Fruit fly (Drosophila melanogaster) whole organism, wandering third instar larva: ENCODE results near the gene CG42460.

ENCODE experiments used
- Abd-B ChIP-seq: fragments of >200 bp; optimal IDR thresholded peaks from 2 replicates; lab custom pipeline; 2017; ENCODE audit warnings: missing biosample characterization, missing genetic modification characterization
- CG32264 ChIP-seq: fragments of 200-800 bp; sonication (Bioruptor generic); optimal IDR thresholded peaks from 2 replicates; lab custom pipeline; 2016; ENCODE audit warnings: missing biosample characterization, missing genetic modification characterization
- CG9705 ChIP-seq: fragments of 200-800 bp; sonication (Bioruptor generic); optimal IDR thresholded peaks from 2 replicates; lab custom pipeline; 2018; ENCODE audit warnings: missing biosample characterization, mild to moderate bottlenecking, missing genetic modification characterization
- CrebA ChIP-seq: fragments of 200-800 bp; sonication (Bioruptor generic); optimal IDR thresholded peaks from 2 replicates; lab custom pipeline; 2016; ENCODE audit warnings: missing biosample characterization, mild to moderate bottlenecking, missing genetic modification characterization, borderline replicate concordance
- Dfd ChIP-seq: fragments of >200 bp; optimal IDR thresholded peaks from 2 replicates; lab custom pipeline; 2017; ENCODE audit warnings: missing biosample characterization, missing genetic modification characterization
- Dif ChIP-seq: fragments of 200-275, 200-300 bp; sonication (Bioruptor generic); optimal IDR thresholded peaks from 2 replicates; lab custom pipeline; 2018; ENCODE audit warnings: missing biosample characterization, missing genetic modification characterization; ENCODE audit not compliant: partially characterized antibody
- GATAd ChIP-seq: sonication (Bioruptor generic); optimal IDR thresholded peaks from 2 replicates; lab custom pipeline; 2016; ENCODE audit warnings: missing biosample characterization, missing genetic modification characterization
- HLH106 ChIP-seq: fragments of 200-800 bp; optimal IDR thresholded peaks from 3 replicates; lab custom pipeline; 2019; ENCODE audit warnings: missing biosample characterization, mild to moderate bottlenecking, missing genetic modification characterization, moderate library complexity
- Hnf4 ChIP-seq: fragments of 200-800 bp; sonication (Bioruptor generic); optimal IDR thresholded peaks from 2 replicates; lab custom pipeline; 2016; ENCODE audit warnings: missing biosample characterization, mild to moderate bottlenecking, missing genetic modification characterization
- Hr78 ChIP-seq: fragments of >200 bp; optimal IDR thresholded peaks from 2 replicates; lab custom pipeline; 2017; ENCODE audit warnings: missing biosample characterization, missing genetic modification characterization
- Hr83 ChIP-seq: fragments of 200-300 bp; sonication (Bioruptor generic); optimal IDR thresholded peaks from 2 replicates; lab custom pipeline; 2016; ENCODE audit warnings: missing biosample characterization, mild to moderate bottlenecking, missing genetic modification characterization, moderate library complexity; ENCODE audit not compliant: poor library complexity, severe bottlenecking
- Jra ChIP-seq: sonication (Bioruptor generic); optimal IDR thresholded peaks from 2 replicates; lab custom pipeline; 2016; ENCODE audit warnings: missing biosample characterization, missing genetic modification characterization
- Mio ChIP-seq: sonication (Bioruptor generic); optimal IDR thresholded peaks from 2 replicates; lab custom pipeline; 2016; ENCODE audit warnings: missing biosample characterization, missing genetic modification characterization
- Myc ChIP-seq: fragments of >200 bp; optimal IDR thresholded peaks from 2 replicates; lab custom pipeline; 2017
- N ChIP-seq: fragments of >200 bp; optimal IDR thresholded peaks from 2 replicates; lab custom pipeline; 2018; ENCODE audit warnings: missing biosample characterization, missing external identifiers, missing genetic modification characterization
- OdsH ChIP-seq: fragments of 200-800 bp; sonication (Bioruptor generic); optimal IDR thresholded peaks from 2 replicates; lab custom pipeline; 2016; ENCODE audit warnings: missing biosample characterization, mild to moderate bottlenecking, missing genetic modification characterization
- Rel ChIP-seq, 2 experiments: fragments of 200-800 bp; sonication (Bioruptor generic) in 1 of 2; optimal IDR thresholded peaks; 2 replicates in 1 of 2; 3 replicates in 1 of 2; lab custom pipeline; 2016 to 2019; ENCODE audit warnings: mild to moderate bottlenecking in 2 of 2, missing biosample characterization in 2 of 2, missing genetic modification characterization in 2 of 2, moderate library complexity in 1 of 2
- Sp1 ChIP-seq: fragments of 200-800 bp; sonication (Bioruptor generic); optimal IDR thresholded peaks from 3 replicates; lab custom pipeline; 2019; ENCODE audit warnings: missing biosample characterization, mild to moderate bottlenecking, missing genetic modification characterization, moderate library complexity
- Vsx2 ChIP-seq: fragments of 200-300, 225-300 bp; sonication (Bioruptor generic); optimal IDR thresholded peaks from 2 replicates; lab custom pipeline; 2018; ENCODE audit warnings: missing biosample characterization, missing genetic modification characterization; ENCODE audit not compliant: partially characterized antibody
- br ChIP-seq: fragments of 200-800 bp; sonication (Bioruptor generic); optimal IDR thresholded peaks from 2 replicates; lab custom pipeline; 2016; ENCODE audit warnings: missing biosample characterization, missing genetic modification characterization
- brk ChIP-seq: fragments of 200-800 bp; sonication (Bioruptor generic); optimal IDR thresholded peaks from 2 replicates; lab custom pipeline; 2016; ENCODE audit warnings: missing biosample characterization, mild to moderate bottlenecking, missing genetic modification characterization
- dl ChIP-seq, 2 experiments: fragments of 175-275, 200-275 bp in 1 of 2; fragments of 200-275 bp in 1 of 2; sonication (Bioruptor generic); optimal IDR thresholded peaks; lab custom pipeline; 2018; ENCODE audit warnings: mild to moderate bottlenecking in 2 of 2, missing biosample characterization in 2 of 2, missing genetic modification characterization in 2 of 2, moderate library complexity in 2 of 2; ENCODE audit not compliant: partially characterized antibody in 2 of 2, insufficient read depth in 1 of 2
- dmrt93B ChIP-seq: fragments of 200-800 bp; sonication (Bioruptor generic); optimal IDR thresholded peaks from 2 replicates; lab custom pipeline; 2018; ENCODE audit warnings: missing biosample characterization, mild to moderate bottlenecking, missing genetic modification characterization
- dsf ChIP-seq: sonication (Bioruptor generic); optimal IDR thresholded peaks from 2 replicates; lab custom pipeline; 2016; ENCODE audit warnings: missing biosample characterization, missing genetic modification characterization, borderline replicate concordance
- ey ChIP-seq: fragments of 200-800 bp; sonication (Bioruptor generic); optimal IDR thresholded peaks from 2 replicates; lab custom pipeline; 2016; ENCODE audit warnings: missing biosample characterization, missing genetic modification characterization
- foxo ChIP-seq, 2 experiments: fragments of 200-800 bp; sonication (Bioruptor generic); optimal IDR thresholded peaks; 2 replicates in 1 of 2; 3 replicates in 1 of 2; lab custom pipeline; 2016 to 2017; ENCODE audit warnings: missing biosample characterization in 2 of 2, missing genetic modification characterization in 2 of 2
- fru ChIP-seq: fragments of 200-800 bp; sonication (Bioruptor generic); optimal IDR thresholded peaks from 3 replicates; lab custom pipeline; 2016; ENCODE audit warnings: missing biosample characterization, mild to moderate bottlenecking, missing genetic modification characterization
- h ChIP-seq: fragments of 200-800 bp; sonication (Bioruptor generic); optimal IDR thresholded peaks from 3 replicates; lab custom pipeline; 2016; ENCODE audit warnings: missing biosample characterization, mild to moderate bottlenecking, missing genetic modification characterization
- jim ChIP-seq: fragments of 175-275, 200-325 bp; sonication (Bioruptor generic); optimal IDR thresholded peaks from 2 replicates; lab custom pipeline; 2016; ENCODE audit warnings: missing biosample characterization, mild to moderate bottlenecking, missing genetic modification characterization
- lola ChIP-seq: fragments of >200 bp; optimal IDR thresholded peaks from 2 replicates; lab custom pipeline; 2017; ENCODE audit warnings: missing biosample characterization, missing genetic modification characterization
- pan ChIP-seq: fragments of >200 bp; optimal IDR thresholded peaks from 2 replicates; lab custom pipeline; 2017
- psq ChIP-seq: fragments of 200-800 bp; sonication (Bioruptor generic); optimal IDR thresholded peaks from 3 replicates; lab custom pipeline; 2017; ENCODE audit warnings: missing biosample characterization, mild to moderate bottlenecking, missing genetic modification characterization, moderate library complexity
- rgr ChIP-seq: fragments of 200-800 bp; sonication (Bioruptor generic); optimal IDR thresholded peaks from 3 replicates; lab custom pipeline; 2016; ENCODE audit warnings: missing biosample characterization, mild to moderate bottlenecking, missing genetic modification characterization
- sage ChIP-seq: fragments of 200-800 bp; sonication (Bioruptor generic); optimal IDR thresholded peaks from 2 replicates; lab custom pipeline; 2016; ENCODE audit warnings: missing biosample characterization, mild to moderate bottlenecking, missing genetic modification characterization
- sv ChIP-seq: fragments of 200-800 bp; sonication (Bioruptor generic); optimal IDR thresholded peaks from 3 replicates; lab custom pipeline; 2016; ENCODE audit warnings: missing biosample characterization, missing genetic modification characterization
- tai ChIP-seq: sonication (Bioruptor generic); optimal IDR thresholded peaks from 2 replicates; lab custom pipeline; 2016; ENCODE audit warnings: missing biosample characterization, missing genetic modification characterization
- usp ChIP-seq: fragments of >200 bp; optimal IDR thresholded peaks from 2 replicates; lab custom pipeline; 2017; ENCODE audit warnings: missing biosample characterization, missing genetic modification characterization
- woc ChIP-seq: sonication (Bioruptor generic); optimal IDR thresholded peaks from 2 replicates; lab custom pipeline; 2016; ENCODE audit warnings: missing biosample characterization, mild to moderate bottlenecking, missing genetic modification characterization

The CG42460 gene

dm6 chr2L:3355791-3356190 is 32.5 kb downstream of the CG42460 start:
- TF ChIP-seq CG9705 (no peak), dl (GFP tag; optimal IDR thresholded peaks at IDR 0.05; lab: Kevin White, UChicago; ENCODE audit: insufficient read depth in 1 of 2, partially characterized antibody in 2 of 2) (no peak), dsf (no peak), Hr83 (GFP tag; lab: Kevin White, UChicago) (no peak), lola (GFP tag; lab: Kevin White, UChicago) (no peak), OdsH (GFP tag; lab: Kevin White, UChicago) (no peak), Dfd (no peak), fru (GFP tag; lab: Kevin White, UChicago) (no peak), rgr (no peak), ey (no peak), GATAd (GFP tag; lab: Kevin White, UChicago) (no peak), usp (GFP tag; lab: Kevin White, UChicago) (no peak), Sp1 (no peak), sage (no peak), Abd-B (no peak), tai (GFP tag; lab: Kevin White, UChicago) (no peak), woc (no peak), sv (GFP tag; lab: Kevin White, UChicago) (no peak), Jra (no peak)
- TF ChIP-seq, all 38 proteins: peak for 0

- TF ChIP-seq Dif (GFP tag; lab: Kevin White, UChicago) (peak; percentile 98), Jra (peak; percentile 48), tai (GFP tag; lab: Kevin White, UChicago) (peak; percentile 52), woc (peak; percentile 81), Hr78 (GFP tag; lab: Kevin White, UChicago) (no peak), Vsx2 (GFP tag; lab: Kevin White, UChicago) (peak; percentile 80), Sp1 (peak; percentile 98), Dfd (no peak), h (GFP tag; lab: Kevin White, UChicago) (peak; percentile 96), lola (GFP tag; lab: Kevin White, UChicago) (no peak), foxo (GFP tag; optimal IDR thresholded peaks at IDR 0.05; lab: Kevin White, UChicago) (peak; percentile 65 to 97), jim (GFP tag; lab: Kevin White, UChicago) (peak; percentile 55), fru (GFP tag; lab: Kevin White, UChicago) (peak; percentile 97), dl (GFP tag; optimal IDR thresholded peaks at IDR 0.05; lab: Kevin White, UChicago; ENCODE audit: insufficient read depth in 1 of 2, partially characterized antibody in 2 of 2) (peak; percentile 96), br (peak; percentile 93), OdsH (GFP tag; lab: Kevin White, UChicago) (peak; percentile 97), GATAd (GFP tag; lab: Kevin White, UChicago) (peak; percentile 8), Rel (GFP tag; optimal IDR thresholded peaks at IDR 0.05; lab: Kevin White, UChicago) (peak; percentile 85), Rel (tag; optimal IDR thresholded peaks at IDR 0.05; lab: Kevin White, UChicago) (peak; percentile 91), CG32264 (GFP tag; lab: Kevin White, UChicago) (peak; percentile 77), dsf (peak; percentile 49), brk (GFP tag; lab: Kevin White, UChicago) (peak; percentile 85), CG9705 (peak; percentile 81), Abd-B (no peak), HLH106 (tag; lab: Kevin White, UChicago) (peak; percentile 96), N (no peak), rgr (peak; percentile 96), usp (GFP tag; lab: Kevin White, UChicago) (no peak), psq (GFP tag; lab: Kevin White, UChicago) (peak; percentile 94), Hr83 (GFP tag; lab: Kevin White, UChicago) (no peak), dmrt93B (GFP tag; lab: Kevin White, UChicago) (peak; percentile 92), ey (peak; percentile 92), sage (peak; percentile 90), CrebA (GFP tag; lab: Kevin White, UChicago) (no peak), pan (lab: Kevin White, UChicago) (no peak), sv (GFP tag; lab: Kevin White, UChicago) (peak; percentile 98), Mio (GFP tag; lab: Kevin White, UChicago) (peak; percentile 64), Myc (lab: Kevin White, UChicago) (no peak), Hnf4 (GFP tag; lab: Kevin White, UChicago) (peak; percentile 85)
Observed at dm6 chr2L:3354642-3355380, 33.5 kb downstream of the CG42460 start, which contains the start of gene E23. Gene E23, minus strand, starts transcription at chr2L:3354829.
